Worm (Caenorhabditis elegans): ENCODE measurements around the gene M117.3.

DNA sequence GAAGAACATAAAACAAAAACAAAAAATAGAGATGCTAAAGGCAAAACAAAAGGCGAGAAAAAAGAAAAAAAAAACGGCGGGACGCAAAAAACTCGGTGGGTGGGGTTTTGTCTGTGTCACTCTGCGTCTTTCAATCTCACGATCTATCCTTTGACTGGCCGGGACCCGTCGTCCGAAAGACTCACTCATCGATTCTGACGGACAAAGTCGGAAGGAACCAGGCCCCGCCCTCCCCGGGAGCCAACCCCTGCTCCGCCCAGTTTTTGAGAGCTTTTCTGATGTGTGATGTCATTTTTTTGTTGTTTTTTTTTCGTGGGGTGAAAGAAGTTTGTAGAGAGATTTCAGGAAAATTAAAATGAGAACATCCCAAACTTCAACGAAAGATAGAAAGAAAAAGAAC, 28.8 kb upstream of the M117.3 start:
- no peak for TF ChIP-seq unc-62 (GFP tag; optimal IDR thresholded peaks at IDR 0.05)
- TF ChIP-seq nhr-11 (tag; optimal IDR thresholded peaks at IDR 0.05): no peak
- no peak for TF ChIP-seq unc-39 (tag; optimal IDR thresholded peaks at IDR 0.05)
- TF ChIP-seq pha-4 (tag; optimal IDR thresholded peaks at IDR 0.05): no peak
- TF ChIP-seq mdl-1 (tag; optimal IDR thresholded peaks at IDR 0.05): no peak
- TF ChIP-seq nhr-77 (tag; optimal IDR thresholded peaks at IDR 0.05): no peak

Measured in whole organism, L3 larva.